Fruit fly (Drosophila melanogaster) whole organism, embryonic: Measurements from ENCODE around the gene hfw.

Experiments used
- CG15011 ChIP-seq: fragments of 200-800 bp; sonication (Bioruptor generic); optimal IDR thresholded peaks from 3 replicates; lab custom pipeline; 2018; ENCODE audit warnings: missing biosample characterization, mild to moderate bottlenecking, missing genetic modification characterization
- CG30020 ChIP-seq: fragments of 200-800 bp; optimal IDR thresholded peaks from 2 replicates; lab custom pipeline; 2019; ENCODE audit warnings: missing biosample characterization, mild to moderate bottlenecking, missing genetic modification characterization, moderate library complexity
- CG42726 ChIP-seq: fragments of 200-800 bp; sonication (Bioruptor generic); IDR thresholded peaks from 2 replicates; pipeline ENCODE4 v1.3.6; 2022; ENCODE audit warnings: missing biosample characterization, missing genetic modification characterization; ENCODE audit not compliant: partially characterized antibody
- CG6175 ChIP-seq: fragments of 200-800 bp; sonication (Bioruptor generic); IDR thresholded peaks from 3 replicates; pipeline ENCODE4 v1.3.6; 2022; ENCODE audit warnings: missing biosample characterization, missing genetic modification characterization
- CkIIα-i1 ChIP-seq: fragments of 200-800 bp; sonication (Bioruptor generic); IDR thresholded peaks from 2 replicates; pipeline ENCODE4 v1.3.6; 2022; ENCODE audit warnings: missing biosample characterization, missing genetic modification characterization
- NC2β ChIP-seq: fragments of 200-800 bp; sonication (Bioruptor generic); optimal IDR thresholded peaks from 2 replicates; lab custom pipeline; 2016; ENCODE audit warnings: missing biosample characterization, missing genetic modification characterization
- Side ChIP-seq: fragments of 200-800 bp; sonication (Bioruptor generic); optimal IDR thresholded peaks from 2 replicates; lab custom pipeline; 2016; ENCODE audit warnings: missing biosample characterization, missing genetic modification characterization
- TFAM ChIP-seq: fragments of 200-800 bp; sonication (Bioruptor generic); optimal IDR thresholded peaks from 2 replicates; lab custom pipeline; 2017; ENCODE audit warnings: missing biosample characterization, missing genetic modification characterization, inconsistent platforms
- her ChIP-seq: fragments of 200-800 bp; sonication (Bioruptor generic); optimal IDR thresholded peaks from 2 replicates; lab custom pipeline; 2016; ENCODE audit warnings: missing biosample characterization, missing genetic modification characterization
- lola ChIP-seq, 3 experiments: fragments of >200 bp in 2 of 3; fragments of 200-800 bp in 1 of 3; sonication (Bioruptor generic) in 1 of 3; optimal IDR thresholded peaks; 2 replicates each; lab custom pipeline; 2017 to 2019; ENCODE audit warnings: missing biosample characterization in 3 of 3, missing genetic modification characterization in 3 of 3, mild to moderate bottlenecking in 1 of 3, moderate library complexity in 1 of 3
- run ChIP-seq: fragments of 200-800 bp; sonication (Bioruptor generic); optimal IDR thresholded peaks from 3 replicates; lab custom pipeline; 2018; ENCODE audit warnings: missing biosample characterization, mild to moderate bottlenecking, missing genetic modification characterization
- vnd ChIP-seq: fragments of 200-800 bp; sonication (Bioruptor generic); IDR thresholded peaks from 3 replicates; pipeline ENCODE4 v1.3.6; 2022; ENCODE audit warnings: missing biosample characterization, missing genetic modification characterization; ENCODE audit not compliant: partially characterized antibody
- zfh1 ChIP-seq: fragments of 200-800 bp; sonication (Bioruptor generic); IDR thresholded peaks from 3 replicates; pipeline ENCODE4 v1.3.6; 2022; ENCODE audit warnings: missing biosample characterization, missing genetic modification characterization

DNA sequence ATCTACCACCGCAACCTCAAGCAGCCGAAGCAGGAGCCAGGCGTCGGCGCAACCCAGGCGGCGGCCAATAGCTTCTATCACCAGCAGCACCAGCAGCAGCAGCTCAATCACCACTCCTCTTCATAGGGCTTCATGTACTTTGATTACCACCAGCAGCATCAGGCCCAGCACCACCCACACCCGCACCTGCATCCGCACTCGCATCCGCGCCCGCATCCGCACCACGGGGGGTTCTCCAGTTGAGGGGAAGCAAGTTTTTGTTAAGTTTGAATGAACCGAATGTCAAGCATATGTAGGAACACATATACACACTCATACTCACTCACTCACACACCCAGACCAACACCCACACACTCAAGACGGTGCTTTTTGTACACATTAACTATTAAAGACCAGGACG lies 25.7 kb upstream of the hfw start:
- TF ChIP-seq CG42726 (GFP tag; lab: Robert Waterston, UW) (no peak), TFAM (no peak), CG30020 (tag; lab: Kevin White, UChicago) (no peak), vnd (GFP tag; lab: Robert Waterston, UW) (no peak), zfh1 (no peak), Side (GFP tag; lab: Kevin White, UChicago) (no peak), run (tag; lab: Kevin White, UChicago) (no peak), her (GFP tag; lab: Kevin White, UChicago) (no peak), CG15011 (GFP tag; lab: Kevin White, UChicago) (no peak), CG6175 (GFP tag; lab: Robert Waterston, UW) (no peak), lola (GFP tag; optimal IDR thresholded peaks at IDR 0.05; lab: Kevin White, UChicago) (no peak), NC2β (no peak), CkIIα-i1 (GFP tag; lab: Robert Waterston, UW) (no peak)
